Worm (Caenorhabditis elegans) whole organism, L4/young adult: ENCODE data around the gene srsx-14.

Experiments
- W03F9.2 ChIP-seq: fragments of 150-350 bp; optimal IDR thresholded peaks from 2 replicates; lab custom pipeline; 2014; ENCODE audit warnings: missing biosample characterization, missing genetic modification characterization
- dao-5 ChIP-seq: sonication (generic microtip); optimal IDR thresholded peaks from 2 replicates; lab custom pipeline; 2016; ENCODE audit warnings: missing genotype, missing genetic modification characterization, moderate library complexity, missing compliant biosample characterization
- him-1 ChIP-seq: sonication (generic microtip); optimal IDR thresholded peaks from 2 replicates; lab custom pipeline; 2016; ENCODE audit warnings: missing genotype, missing genetic modification reagents, missing genetic modification characterization, missing compliant biosample characterization

ce11 chrIV:5627056-5627455, at the start of gene srsx-14:
- TF ChIP-seq W03F9.2 (tag; lab: Kevin White, UChicago) (no peak), him-1 (tag; lab: Kevin White, UChicago) (no peak), dao-5 (tag; lab: Kevin White, UChicago) (no peak)
